Worm (Caenorhabditis elegans) whole organism, mixed stage, embryonic: Measurements from ENCODE around the gene irld-52.

Experiments
- ces-1 ChIP-seq: fragments of 150-350 bp; optimal IDR thresholded peaks from 2 replicates; lab custom pipeline; 2014; ENCODE audit warnings: missing biosample characterization, missing genetic modification reagents, missing genetic modification characterization
- mls-2 ChIP-seq: sonication (generic microtip); optimal IDR thresholded peaks from 2 replicates; lab custom pipeline; 2016; ENCODE audit warnings: mild to moderate bottlenecking, missing genetic modification characterization, moderate library complexity, missing compliant biosample characterization
- nhr-76 ChIP-seq: sonication (generic microtip); optimal IDR thresholded peaks from 2 replicates; lab custom pipeline; 2017; ENCODE audit warnings: missing biosample characterization, missing genetic modification characterization
- unc-39 ChIP-seq: fragments of 150-350 bp; optimal IDR thresholded peaks from 2 replicates; lab custom pipeline; 2014; ENCODE audit warnings: missing biosample characterization, missing genetic modification characterization
- unc-62 ChIP-seq: fragments of 150-350 bp; optimal IDR thresholded peaks from 2 replicates; lab custom pipeline; 2014; ENCODE audit warnings: missing biosample characterization, missing genetic modification reagents, missing genetic modification characterization

DNA sequence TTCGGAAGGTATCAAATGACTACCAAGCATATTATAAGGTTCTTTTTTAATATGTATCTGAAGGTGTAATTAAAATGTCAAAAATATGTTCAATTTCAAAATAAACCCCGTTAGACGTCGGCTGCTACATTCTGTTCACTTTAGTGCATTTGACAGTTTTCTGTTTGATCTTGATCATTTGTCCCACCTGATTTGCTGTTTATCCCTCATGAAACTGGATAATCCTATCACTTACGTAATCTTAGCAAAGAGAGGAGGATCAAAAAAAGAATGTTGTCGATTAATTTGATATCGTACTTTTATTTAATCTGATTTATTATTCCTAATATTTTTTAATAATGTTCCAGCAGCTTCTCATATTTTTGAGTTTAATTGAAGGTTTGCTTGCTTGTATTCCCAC lies 31.0 kb downstream of the irld-52 start, which contains the start of gene F54B8.1:
- TF ChIP-seq ces-1 (GFP tag; lab: Kevin White, UChicago) (no peak), unc-39 (tag; lab: Kevin White, UChicago) (no peak), nhr-76 (tag; lab: Kevin White, UChicago) (no peak), mls-2 (tag; lab: Kevin White, UChicago) (no peak), unc-62 (no peak)
